Fruit fly (Drosophila melanogaster) whole organism, embryonic: ENCODE data around the gene ND-MNLL.
A peak's percentile ranks its signal among the peaks of the same experiment; 100 is the strongest.

Experiments
- Ada2b ChIP-seq: fragments of 200-800 bp; sonication (Bioruptor generic); IDR thresholded peaks from 2 replicates; pipeline ENCODE4 v1.3.6; 2022; ENCODE audit warnings: missing biosample characterization, missing genetic modification characterization
- Awh ChIP-seq: fragments of 200-800 bp; sonication (Bioruptor generic); IDR thresholded peaks from 2 replicates; pipeline ENCODE4, ENCODE4 v1.3.6; 2022; ENCODE audit warnings: missing biosample characterization, missing genetic modification characterization
- BtbVII ChIP-seq: fragments of 200-800 bp; sonication (Bioruptor generic); optimal IDR thresholded peaks from 3 replicates; lab custom pipeline; 2017; ENCODE audit warnings: missing biosample characterization, mild to moderate bottlenecking, missing genetic modification characterization
- Bteb2 ChIP-seq: fragments of 200-800 bp; sonication (Bioruptor generic); optimal IDR thresholded peaks from 2 replicates; lab custom pipeline; 2016; ENCODE audit warnings: missing biosample characterization, missing genetic modification characterization
- CG10147 ChIP-seq: fragments of 200-800 bp; sonication (Bioruptor generic); optimal IDR thresholded peaks from 2 replicates; lab custom pipeline; 2019; ENCODE audit warnings: missing biosample characterization, mild to moderate bottlenecking, missing genetic modification characterization, moderate library complexity
- CG10321 ChIP-seq: fragments of 200-800 bp; sonication (Bioruptor generic); IDR thresholded peaks from 2 replicates; pipeline ENCODE4 v1.3.6; 2022; ENCODE audit warnings: missing biosample characterization, missing genetic modification characterization
- CG11560 ChIP-seq: fragments of 200-800 bp; sonication (Bioruptor generic); IDR thresholded peaks from 3 replicates; pipeline ENCODE4 v1.3.6; 2022; ENCODE audit warnings: missing biosample characterization, missing genetic modification characterization
- CG11696 ChIP-seq: fragments of 200-800 bp; sonication (Bioruptor generic); IDR thresholded peaks from 2 replicates; pipeline ENCODE4 v1.3.6; 2022; ENCODE audit warnings: missing biosample characterization, missing genetic modification characterization
- CG1233 ChIP-seq: fragments of 200-800 bp; sonication (Bioruptor generic); optimal IDR thresholded peaks from 4 replicates; lab custom pipeline; 2018; ENCODE audit warnings: missing biosample characterization, mild to moderate bottlenecking, missing genetic modification characterization
- CG12744 ChIP-seq: fragments of 200-800 bp; sonication (Bioruptor generic); optimal IDR thresholded peaks from 2 replicates; lab custom pipeline; 2016; ENCODE audit warnings: missing biosample characterization, missing genetic modification characterization
- CG14441 ChIP-seq: fragments of 200-800 bp; sonication (Bioruptor generic); IDR thresholded peaks from 2 replicates; pipeline ENCODE4 v1.3.6; 2022; ENCODE audit warnings: missing biosample characterization, missing genetic modification characterization
- CG16779 ChIP-seq: fragments of 200-800 bp; sonication (Bioruptor generic); IDR thresholded peaks from 2 replicates; pipeline ENCODE4 v1.3.6; 2022; ENCODE audit warnings: missing biosample characterization, missing genetic modification characterization
- CG16863 ChIP-seq: fragments of 200-800 bp; sonication (Bioruptor generic); optimal IDR thresholded peaks from 3 replicates; lab custom pipeline; 2016; ENCODE audit warnings: missing biosample characterization, missing genetic modification characterization
- CG17385 ChIP-seq: fragments of 200-800 bp; sonication (Bioruptor generic); optimal IDR thresholded peaks from 3 replicates; lab custom pipeline; 2018; ENCODE audit warnings: missing biosample characterization, mild to moderate bottlenecking, missing genetic modification characterization
- CG17612 ChIP-seq: fragments of 200-800 bp; sonication (Bioruptor generic); IDR thresholded peaks from 2 replicates; pipeline ENCODE4 v1.3.6; 2022; ENCODE audit warnings: missing biosample characterization, missing genetic modification characterization
- CG17829 ChIP-seq: fragments of 200-800 bp; optimal IDR thresholded peaks from 2 replicates; lab custom pipeline; 2019; ENCODE audit warnings: missing biosample characterization, mild to moderate bottlenecking, missing genetic modification characterization, moderate library complexity
- CG30020 ChIP-seq: fragments of 200-800 bp; optimal IDR thresholded peaks from 2 replicates; lab custom pipeline; 2019; ENCODE audit warnings: missing biosample characterization, mild to moderate bottlenecking, missing genetic modification characterization, moderate library complexity
- CG31365 ChIP-seq: fragments of 200-800 bp; sonication (Bioruptor generic); optimal IDR thresholded peaks from 2 replicates; lab custom pipeline; 2018; ENCODE audit warnings: missing biosample characterization, mild to moderate bottlenecking, missing genetic modification characterization
- CG3163 ChIP-seq: fragments of 200-800 bp; sonication (Bioruptor generic); optimal IDR thresholded peaks from 3 replicates; lab custom pipeline; 2016; ENCODE audit warnings: missing biosample characterization, missing genetic modification characterization
- CG4707 ChIP-seq: fragments of 200-800 bp; sonication (Bioruptor generic); optimal IDR thresholded peaks from 2 replicates; lab custom pipeline; 2018; ENCODE audit warnings: missing biosample characterization, mild to moderate bottlenecking, missing genetic modification characterization, moderate library complexity
- CG6683 ChIP-seq: fragments of 200-800 bp; sonication (Bioruptor generic); optimal IDR thresholded peaks from 2 replicates; lab custom pipeline; 2017; ENCODE audit warnings: missing biosample characterization, mild to moderate bottlenecking, missing genetic modification characterization, missing genetic modification reagents
- Deaf1 ChIP-seq: fragments of 200-800 bp; optimal IDR thresholded peaks from 3 replicates; lab custom pipeline; 2019; ENCODE audit warnings: missing biosample characterization, mild to moderate bottlenecking, missing genetic modification characterization, moderate library complexity
- Dek ChIP-seq: fragments of 200-800 bp; sonication (Bioruptor generic); optimal IDR thresholded peaks from 3 replicates; lab custom pipeline; 2019; ENCODE audit warnings: missing biosample characterization, mild to moderate bottlenecking, missing genetic modification characterization, moderate library complexity
- ERR ChIP-seq: fragments of 200-800 bp; sonication (Bioruptor generic); optimal IDR thresholded peaks from 2 replicates; lab custom pipeline; 2016; ENCODE audit warnings: missing biosample characterization, missing genetic modification characterization
- HLH3B ChIP-seq: fragments of 200-800 bp; sonication (Bioruptor generic); IDR thresholded peaks from 2 replicates; pipeline ENCODE4 v1.3.6; 2022; ENCODE audit warnings: missing biosample characterization, missing genetic modification characterization
- HLH54F ChIP-seq: fragments of 200-800 bp; sonication (Bioruptor generic); optimal IDR thresholded peaks from 3 replicates; lab custom pipeline; 2016; ENCODE audit warnings: missing biosample characterization, missing genetic modification characterization
- Hand ChIP-seq: fragments of 200-800 bp; sonication (Bioruptor generic); optimal IDR thresholded peaks from 2 replicates; lab custom pipeline; 2017; ENCODE audit warnings: mild to moderate bottlenecking, missing biosample characterization, missing genetic modification reagents, missing genetic modification characterization
- MTF-1 ChIP-seq: fragments of 200-800 bp; sonication (Bioruptor generic); optimal IDR thresholded peaks from 2 replicates; lab custom pipeline; 2018; ENCODE audit warnings: missing biosample characterization, mild to moderate bottlenecking, missing genetic modification characterization, borderline replicate concordance
- Mad ChIP-seq: fragments of 200-800 bp; sonication (Bioruptor generic); optimal IDR thresholded peaks from 2 replicates; lab custom pipeline; 2016; ENCODE audit warnings: missing biosample characterization, missing genetic modification characterization
- Med ChIP-seq: fragments of 200-800 bp; sonication (Bioruptor generic); peaks from one replicate; lab custom pipeline; 2016; ENCODE audit warnings: missing biosample characterization, missing genetic modification characterization, mild to moderate bottlenecking, inconsistent platforms, moderate library complexity
- Ravus ChIP-seq: fragments of 200-800 bp; sonication (Bioruptor generic); IDR thresholded peaks from 2 replicates; pipeline ENCODE4 v1.3.6; 2022; ENCODE audit warnings: missing biosample characterization, missing genetic modification characterization
- Sry-δ ChIP-seq: fragments of 200-800 bp; sonication (Bioruptor generic); optimal IDR thresholded peaks from 2 replicates; lab custom pipeline; 2016; ENCODE audit warnings: missing biosample characterization, missing genetic modification characterization
- abd-A ChIP-seq: fragments of 200-800 bp; sonication (Bioruptor generic); optimal IDR thresholded peaks from 3 replicates; lab custom pipeline; 2019; ENCODE audit warnings: missing biosample characterization, mild to moderate bottlenecking, missing genetic modification characterization, moderate library complexity
- ap ChIP-seq: fragments of 200-800 bp; sonication (Bioruptor generic); IDR thresholded peaks from 2 replicates; pipeline ENCODE4 v1.3.6; 2022; ENCODE audit warnings: missing biosample characterization, missing genetic modification characterization
- br ChIP-seq: fragments of >200 bp; optimal IDR thresholded peaks from 2 replicates; lab custom pipeline; 2017
- cad ChIP-seq: fragments of >200 bp; optimal IDR thresholded peaks from 2 replicates; lab custom pipeline; 2017; ENCODE audit warnings: missing biosample characterization, missing genetic modification characterization
- cas ChIP-seq: fragments of 200-800 bp; sonication (Bioruptor generic); IDR thresholded peaks from 2 replicates; pipeline ENCODE4 v1.3.6; 2022; ENCODE audit warnings: missing biosample characterization, missing genetic modification characterization
- corto ChIP-seq: fragments of 200-800 bp; sonication (Bioruptor generic); optimal IDR thresholded peaks from 2 replicates; lab custom pipeline; 2016; ENCODE audit warnings: missing biosample characterization, mild to moderate bottlenecking, missing genetic modification characterization, moderate library complexity
- danr ChIP-seq: fragments of 200-800 bp; sonication (Bioruptor generic); IDR thresholded peaks from 2 replicates; pipeline ENCODE4 v1.3.6; 2022; ENCODE audit warnings: missing biosample characterization, missing genetic modification characterization
- fd102C ChIP-seq: fragments of 200-800 bp; sonication (Bioruptor generic); optimal IDR thresholded peaks from 2 replicates; lab custom pipeline; 2018; ENCODE audit warnings: missing biosample characterization, mild to moderate bottlenecking, missing genetic modification characterization, moderate library complexity
- fru ChIP-seq: fragments of >200 bp; optimal IDR thresholded peaks from 2 replicates; lab custom pipeline; 2017
- gfzf ChIP-seq: fragments of 200-800 bp; sonication (Bioruptor generic); optimal IDR thresholded peaks from 2 replicates; lab custom pipeline; 2016; ENCODE audit warnings: missing biosample characterization, mild to moderate bottlenecking, missing genetic modification characterization, moderate library complexity
- grn ChIP-seq: fragments of 200-800 bp; sonication (Bioruptor generic); optimal IDR thresholded peaks from 3 replicates; lab custom pipeline; 2017; ENCODE audit warnings: missing biosample characterization, missing genetic modification characterization
- gsb ChIP-seq: fragments of 200-800 bp; sonication (Bioruptor generic); IDR thresholded peaks from 2 replicates; pipeline ENCODE4 v1.3.6; 2022; ENCODE audit warnings: missing biosample characterization, missing genetic modification characterization
- klu ChIP-seq: fragments of 200-800 bp; sonication (Bioruptor generic); IDR thresholded peaks from 2 replicates; pipeline ENCODE4 v1.3.6; 2022; ENCODE audit warnings: missing biosample characterization, missing genetic modification characterization
- nerfin-2 ChIP-seq: fragments of 200-800 bp; sonication (Bioruptor generic); IDR thresholded peaks from 2 replicates; pipeline ENCODE4 v1.3.6; 2022; ENCODE audit warnings: missing biosample characterization, missing genetic modification characterization; ENCODE audit not compliant: partially characterized antibody
- sob ChIP-seq: fragments of 200-800 bp; sonication (Bioruptor generic); IDR thresholded peaks from 2 replicates; pipeline ENCODE4 v1.3.6; 2022; ENCODE audit warnings: missing biosample characterization, missing genetic modification characterization
- ssp ChIP-seq: fragments of 200-800 bp; sonication (Bioruptor generic); IDR thresholded peaks from 2 replicates; pipeline ENCODE4 v1.3.6; 2022; ENCODE audit warnings: missing biosample characterization, missing genetic modification characterization
- tin ChIP-seq: fragments of 200-800 bp; sonication (Bioruptor generic); optimal IDR thresholded peaks from 3 replicates; lab custom pipeline; 2016; ENCODE audit warnings: missing biosample characterization, missing genetic modification characterization
- vvl ChIP-seq: fragments of 200-800 bp; sonication (Bioruptor generic); IDR thresholded peaks from 2 replicates; pipeline ENCODE4 v1.3.6; 2022; ENCODE audit warnings: missing biosample characterization, missing genetic modification characterization
- zen ChIP-seq: fragments of 200-800 bp; sonication (Bioruptor generic); optimal IDR thresholded peaks from 3 replicates; lab custom pipeline; 2018; ENCODE audit warnings: missing biosample characterization, mild to moderate bottlenecking, missing genetic modification characterization, moderate library complexity
- zf30C ChIP-seq: fragments of 200-800 bp; sonication (Bioruptor generic); optimal IDR thresholded peaks from 3 replicates; lab custom pipeline; 2018; ENCODE audit warnings: missing biosample characterization, mild to moderate bottlenecking, missing genetic modification characterization

Gene ND-MNLL

DNA sequence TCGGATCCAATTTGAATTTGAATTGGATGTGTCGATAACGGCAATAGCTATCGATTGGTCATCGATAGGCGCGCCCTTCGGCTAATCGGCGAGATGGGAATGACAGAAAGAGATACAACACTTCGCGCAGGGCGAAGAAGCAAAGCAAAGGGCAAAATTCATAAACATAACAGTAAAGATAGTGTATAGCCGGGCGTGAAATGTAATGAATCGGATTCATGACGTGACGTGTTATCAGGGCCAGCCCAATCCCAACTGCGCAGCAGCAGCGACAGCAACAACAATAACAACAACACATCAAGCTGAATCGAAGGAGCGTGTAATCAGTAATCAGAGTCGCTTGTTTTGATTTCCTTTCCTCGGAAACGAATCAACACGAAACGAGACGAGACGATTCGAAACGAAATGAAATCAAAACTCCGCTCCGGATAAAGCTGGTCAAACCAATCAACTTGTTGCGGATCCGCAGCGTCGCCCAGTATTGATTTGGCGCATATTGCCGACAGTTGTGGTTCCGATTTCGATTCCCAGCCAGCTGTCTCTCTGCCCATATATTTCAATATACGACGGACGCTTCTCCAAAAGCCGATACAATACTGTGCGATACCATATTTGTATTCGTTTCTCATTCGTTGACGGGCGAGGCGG lies 18.5 kb upstream of the ND-MNLL start, which contains the start of gene snz (continued):
- TF ChIP-seq CG4707 (no peak), CG16863 (no peak), CG31365 (tag; lab: Kevin White, UChicago) (no peak), ERR (GFP tag; lab: Kevin White, UChicago) (no peak), Bteb2 (GFP tag; lab: Kevin White, UChicago) (no peak), CG30020 (tag; lab: Kevin White, UChicago) (no peak), Sry-δ (GFP tag; lab: Kevin White, UChicago) (peak; percentile 74), Deaf1 (peak; percentile 94), br (lab: Kevin White, UChicago) (no peak), Mad (GFP tag; lab: Kevin White, UChicago) (no peak), danr (GFP tag; lab: Robert Waterston, UW) (no peak), CG12744 (GFP tag; lab: Kevin White, UChicago) (no peak), BtbVII (GFP tag; lab: Kevin White, UChicago) (peak; percentile 55), CG14441 (GFP tag; lab: Robert Waterston, UW) (no peak), gsb (no peak), CG17612 (GFP tag; lab: Robert Waterston, UW) (no peak), ap (no peak), Ravus (no peak), Awh (GFP tag; lab: Robert Waterston, UW) (no peak), CG17829 (tag; lab: Kevin White, UChicago) (no peak), CG6683 (no peak), cas (GFP tag; lab: Robert Waterston, UW) (no peak), Hand (GFP tag; lab: Kevin White, UChicago) (peak; percentile 6), HLH3B (GFP tag; lab: Robert Waterston, UW) (no peak), gfzf (peak; percentile 2), CG3163 (GFP tag; lab: Kevin White, UChicago) (no peak), CG11560 (no peak), Med (peak; percentile 71), klu (GFP tag; lab: Robert Waterston, UW) (no peak), fd102C (GFP tag; lab: Kevin White, UChicago) (no peak), CG10147 (GFP tag; lab: Kevin White, UChicago) (no peak), fru (lab: Kevin White, UChicago) (no peak), nerfin-2 (GFP tag; lab: Robert Waterston, UW) (peak; percentile 65), abd-A (tag; lab: Kevin White, UChicago) (peak; percentile 80), vvl (GFP tag; lab: Robert Waterston, UW) (no peak), Dek (tag; lab: Kevin White, UChicago) (no peak), zf30C (GFP tag; lab: Kevin White, UChicago) (no peak), CG11696 (GFP tag; lab: Robert Waterston, UW) (no peak), CG17385 (GFP tag; lab: Kevin White, UChicago) (peak; percentile 1), corto (no peak), MTF-1 (no peak), grn (GFP tag; lab: Kevin White, UChicago) (peak; percentile 69), sob (GFP tag; lab: Robert Waterston, UW) (no peak), Ada2b (GFP tag; lab: Robert Waterston, UW) (no peak), zen (no peak), CG16779 (GFP tag; lab: Robert Waterston, UW) (no peak), CG10321 (GFP tag; lab: Robert Waterston, UW) (no peak; the same call in 1 of the 2 replicates), HLH54F (no peak), CG1233 (no peak), tin (no peak), ssp (GFP tag; lab: Robert Waterston, UW) (no peak), cad (GFP tag; lab: Kevin White, UChicago) (no peak)
